Fruit fly (Drosophila melanogaster): ENCODE measurements around the gene CG31952.

dm6 chr2L:3441673-3442072 lies 25.2 kb downstream of the CG31952 start:
- peak; percentile 58 for TF ChIP-seq CG14655 (GFP tag; optimal IDR thresholded peaks at IDR 0.05)
- TF ChIP-seq EcR (GFP tag; optimal IDR thresholded peaks at IDR 0.05): no peak
